Worm (Caenorhabditis elegans): ENCODE results near the gene hpo-40.

hpo-40 gene

DNA sequence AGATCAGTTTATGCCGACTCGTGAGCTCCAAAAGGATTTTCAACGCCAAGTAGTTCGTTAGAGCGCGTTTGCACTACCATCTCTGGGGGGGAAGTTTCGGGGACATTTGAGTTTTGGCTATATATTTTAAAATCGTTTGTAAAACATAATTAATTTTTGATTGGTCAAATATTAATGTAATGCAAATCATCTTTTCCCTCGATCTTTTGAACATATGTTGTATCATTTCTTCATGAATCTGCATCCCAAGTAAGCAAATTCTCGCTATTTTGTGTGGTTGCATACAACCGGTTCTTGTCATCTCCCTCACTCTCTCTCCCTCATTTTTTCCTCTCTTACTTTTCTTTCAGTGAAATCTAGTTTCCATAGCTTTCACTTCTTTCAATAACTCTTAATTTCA lies 34.6 kb upstream of the hpo-40 start:
- peak; percentile 41 for TF ChIP-seq lin-15B (tag; optimal IDR thresholded peaks at IDR 0.05)
- TF ChIP-seq fkh-10 (GFP tag; optimal IDR thresholded peaks at IDR 0.05) = no peak
- no peak for TF ChIP-seq C34B4.2 (tag; optimal IDR thresholded peaks at IDR 0.05)
- TF ChIP-seq nhr-47 (tag; optimal IDR thresholded peaks at IDR 0.05) = peak; percentile 85
- peak; percentile 34 for TF ChIP-seq skn-1 (tag; optimal IDR thresholded peaks at IDR 0.05)
- TF ChIP-seq fos-1 (tag; optimal IDR thresholded peaks at IDR 0.05) = no peak
- peak; percentile 91 for TF ChIP-seq grh-1 (GFP tag; IDR thresholded peaks at IDR 0.05)
- TF ChIP-seq zip-4 (GFP tag; optimal IDR thresholded peaks at IDR 0.05) = no peak
- no peak for TF ChIP-seq egl-27 (tag; optimal IDR thresholded peaks at IDR 0.05)
- peak; percentile 79 for TF ChIP-seq xbp-1 (tag; optimal IDR thresholded peaks at IDR 0.05)
- peak; percentile 62 for TF ChIP-seq vab-15 (tag; optimal IDR thresholded peaks at IDR 0.05)
- TF ChIP-seq C16A3.4 (tag; optimal IDR thresholded peaks at IDR 0.05) = peak; percentile 44
- no peak for TF ChIP-seq tlp-1 (tag; optimal IDR thresholded peaks at IDR 0.05)
- TF ChIP-seq mef-2 (tag; optimal IDR thresholded peaks at IDR 0.05) = no peak
- peak; percentile 59 to 60 for TF ChIP-seq efl-1 (optimal IDR thresholded peaks at IDR 0.05)
- TF ChIP-seq efl-1 (GFP tag; optimal IDR thresholded peaks at IDR 0.05 in 1 of 2) = peak; percentile 49 to 95
- peak; percentile 85 for TF ChIP-seq fkh-8 (tag; optimal IDR thresholded peaks at IDR 0.05)
- peak; percentile 52 to 81 for TF ChIP-seq lsy-2 (tag; optimal IDR thresholded peaks at IDR 0.05)
- peak; percentile 85 for TF ChIP-seq nhr-20 (tag; optimal IDR thresholded peaks at IDR 0.05)
- no peak for TF ChIP-seq ets-5 (GFP tag; IDR thresholded peaks at IDR 0.05)
- TF ChIP-seq ceh-90 (tag; optimal IDR thresholded peaks at IDR 0.05) = peak; percentile 35
- no peak for TF ChIP-seq ceh-8 (GFP tag; optimal IDR thresholded peaks at IDR 0.05)
- peak; percentile 24 for TF ChIP-seq hlh-4 (tag; optimal IDR thresholded peaks at IDR 0.05)
- no peak for TF ChIP-seq unc-30 (tag; optimal IDR thresholded peaks at IDR 0.05)
- TF ChIP-seq pax-3 (tag; optimal IDR thresholded peaks at IDR 0.05) = peak; percentile 78
- peak; percentile 70 for TF ChIP-seq egl-13 (tag; optimal IDR thresholded peaks at IDR 0.05)
- no peak for TF ChIP-seq aha-1 (tag; optimal IDR thresholded peaks at IDR 0.05)
- TF ChIP-seq lin-14 (GFP tag; optimal IDR thresholded peaks at IDR 0.05) = peak; percentile 85
- no peak for TF ChIP-seq sptf-1 (tag; optimal IDR thresholded peaks at IDR 0.05)
- peak; percentile 78 for TF ChIP-seq ceh-63 (GFP tag; optimal IDR thresholded peaks at IDR 0.05)
- TF ChIP-seq nhr-237 (tag; optimal IDR thresholded peaks at IDR 0.05) = peak; percentile 23
- peak; percentile 37 for TF ChIP-seq mep-1 (tag; optimal IDR thresholded peaks at IDR 0.05)
- no peak for TF ChIP-seq nhr-28 (tag; optimal IDR thresholded peaks at IDR 0.05)
- peak; percentile 34 for TF ChIP-seq irx-1 (tag; optimal IDR thresholded peaks at IDR 0.05)
- TF ChIP-seq dsc-1 (tag; optimal IDR thresholded peaks at IDR 0.05) = peak; percentile 73
- TF ChIP-seq alr-1 (tag; optimal IDR thresholded peaks at IDR 0.05; ENCODE audit: borderline replicate concordance) = no peak
- peak; percentile 95 for TF ChIP-seq blmp-1 (tag; optimal IDR thresholded peaks at IDR 0.05)
- peak; percentile 90 for TF ChIP-seq nhr-85 (tag)
- no peak for TF ChIP-seq lin-39 (tag; optimal IDR thresholded peaks at IDR 0.05)
- peak; percentile 59 for TF ChIP-seq ceh-88 (GFP tag; IDR thresholded peaks at IDR 0.05)
- TF ChIP-seq tbx-2 (tag; optimal IDR thresholded peaks at IDR 0.05) = peak; percentile 75
- peak; percentile 77 for TF ChIP-seq nhr-19 (GFP tag; conservative IDR thresholded peaks at IDR 0.05)
- TF ChIP-seq pag-3 (tag; optimal IDR thresholded peaks at IDR 0.05; ENCODE audit: borderline replicate concordance, insufficient read depth) = peak; percentile 41
- TF ChIP-seq C04F5.9 (tag; optimal IDR thresholded peaks at IDR 0.05) = peak; percentile 52
- peak in 1 of 2 experiments; percentile 60 for TF ChIP-seq ztf-11 (tag; optimal IDR thresholded peaks at IDR 0.05)
- TF ChIP-seq swsn-7 (tag; optimal IDR thresholded peaks at IDR 0.05) = peak; percentile 71
- TF ChIP-seq rnt-1 (tag; optimal IDR thresholded peaks at IDR 0.05) = peak; percentile 29
- peak; percentile 24 for TF ChIP-seq elt-2 (tag; optimal IDR thresholded peaks at IDR 0.05)
- no peak for TF ChIP-seq mdl-1 (tag; optimal IDR thresholded peaks at IDR 0.05)
- TF ChIP-seq sox-4 (tag; optimal IDR thresholded peaks at IDR 0.05) = peak; percentile 41
- TF ChIP-seq nhr-71 (tag; optimal IDR thresholded peaks at IDR 0.05) = peak; percentile 84
- no peak for TF ChIP-seq ceh-82 (tag; optimal IDR thresholded peaks at IDR 0.05)
- peak; percentile 40 for TF ChIP-seq lin-13 (GFP tag; optimal IDR thresholded peaks at IDR 0.05)
